Worm (Caenorhabditis elegans): ENCODE measurements around the gene C07H6.9.

C07H6.9 gene

ce11 chrIII:7533012-7533411 is 33.7 kb upstream of the C07H6.9 start:
- TF ChIP-seq ceh-9 (tag; optimal IDR thresholded peaks at IDR 0.05) (no peak), gmeb-2 (tag; optimal IDR thresholded peaks at IDR 0.05) (no peak), ets-4 (tag; optimal IDR thresholded peaks at IDR 0.05) (no peak)

ce11 chrIII:7531385-7531784 is 32.1 kb upstream of the C07H6.9 start:
- TF ChIP-seq ceh-30 (tag; optimal IDR thresholded peaks at IDR 0.05) (no peak), ceh-19 (GFP tag; optimal IDR thresholded peaks at IDR 0.05) (no peak), ceh-2 (tag; optimal IDR thresholded peaks at IDR 0.05) (no peak), dmd-4 (tag; optimal IDR thresholded peaks at IDR 0.05; ENCODE audit: borderline replicate concordance) (no peak), unc-55 (GFP tag; optimal IDR thresholded peaks at IDR 0.05) (peak; percentile 80), K09A11.1 (tag; optimal IDR thresholded peaks at IDR 0.05; ENCODE audit: insufficient read depth) (no peak)

- TF ChIP-seq madf-2 (tag; optimal IDR thresholded peaks at IDR 0.05) (no peak), unc-3 (GFP tag; conservative IDR thresholded peaks at IDR 0.05) (no peak), unc-3 (tag; optimal IDR thresholded peaks at IDR 0.05) (no peak), C08G9.2 (tag; optimal IDR thresholded peaks at IDR 0.05) (no peak), tbx-2 (tag; optimal IDR thresholded peaks at IDR 0.05) (no peak), tbx-7 (tag; optimal IDR thresholded peaks at IDR 0.05) (no peak), fkh-6 (tag; optimal IDR thresholded peaks at IDR 0.05) (no peak), ztf-16 (tag; optimal IDR thresholded peaks at IDR 0.05) (no peak), pax-1 (tag; optimal IDR thresholded peaks at IDR 0.05) (no peak), ceh-34 (tag; optimal IDR thresholded peaks at IDR 0.05) (no peak)
Measured at ce11 chrIII:7530830-7531229, 31.6 kb upstream of the C07H6.9 start.

ce11 chrIII:7530108-7530507 is 30.8 kb upstream of the C07H6.9 start:
- TF ChIP-seq unc-3 (GFP tag; conservative IDR thresholded peaks at IDR 0.05) (no peak), unc-3 (tag; optimal IDR thresholded peaks at IDR 0.05) (no peak), pqm-1 (tag; optimal IDR thresholded peaks at IDR 0.05) (no peak), unc-55 (GFP tag; optimal IDR thresholded peaks at IDR 0.05) (peak; percentile 51)

- TF ChIP-seq unc-55 (GFP tag; optimal IDR thresholded peaks at IDR 0.05) (peak; percentile 51), nfya-1 (tag; optimal IDR thresholded peaks at IDR 0.05) (peak; percentile 47), ref-2 (tag; optimal IDR thresholded peaks at IDR 0.05) (no peak)
Measured at ce11 chrIII:7526974-7527466, 27.7 kb upstream of the C07H6.9 start.

- TF ChIP-seq elt-2 (tag; optimal IDR thresholded peaks at IDR 0.05) (no peak), pax-1 (tag; optimal IDR thresholded peaks at IDR 0.05) (no peak), nhr-11 (tag; optimal IDR thresholded peaks at IDR 0.05) (no peak), ceh-31 (tag; optimal IDR thresholded peaks at IDR 0.05) (no peak), hlh-13 (GFP tag; optimal IDR thresholded peaks at IDR 0.05) (no peak), F13H6.1 (tag; optimal IDR thresholded peaks at IDR 0.05) (no peak)
Measured at ce11 chrIII:7524830-7525344, 25.6 kb upstream of the C07H6.9 start.

ce11 chrIII:7521163-7521562 is 21.9 kb upstream of the C07H6.9 start, which contains the start of gene lig-4:
Gene lig-4, plus strand, starts transcription at chrIII:7521463.
- TF ChIP-seq ceh-31 (tag; optimal IDR thresholded peaks at IDR 0.05) (no peak), ttx-3 (tag; optimal IDR thresholded peaks at IDR 0.05) (no peak), ref-2 (tag; optimal IDR thresholded peaks at IDR 0.05) (no peak)

ce11 chrIII:7520672-7521071 is 21.4 kb upstream of the C07H6.9 start, which contains the start of the genes cux-7 and C07H6.2:
Gene cux-7, minus strand, starts transcription at chrIII:7520845.
Gene C07H6.2, plus strand, starts transcription at chrIII:7521009.
- TF ChIP-seq npax-4 (tag; optimal IDR thresholded peaks at IDR 0.05), result no peak
- TF ChIP-seq fax-1 (tag; optimal IDR thresholded peaks at IDR 0.05), result peak; percentile 89
- peak; percentile 57 for TF ChIP-seq nfya-1 (tag; optimal IDR thresholded peaks at IDR 0.05)
- peak; percentile 3 for TF ChIP-seq gmeb-2 (tag; optimal IDR thresholded peaks at IDR 0.05)
- TF ChIP-seq pha-4 (tag; optimal IDR thresholded peaks at IDR 0.05), result no peak
- TF ChIP-seq ahr-1 (tag; optimal IDR thresholded peaks at IDR 0.05), result peak; percentile 90
- peak; percentile 11 for TF ChIP-seq madf-2 (tag; optimal IDR thresholded peaks at IDR 0.05)
- TF ChIP-seq ceh-24 (tag; optimal IDR thresholded peaks at IDR 0.05), result no peak
- TF ChIP-seq tbx-7 (tag; optimal IDR thresholded peaks at IDR 0.05), result peak; percentile 100
- TF ChIP-seq ceh-22 (tag; optimal IDR thresholded peaks at IDR 0.05), result no peak
- no peak for TF ChIP-seq ceh-30 (tag; optimal IDR thresholded peaks at IDR 0.05)
- TF ChIP-seq pag-3 (tag; optimal IDR thresholded peaks at IDR 0.05; ENCODE audit: borderline replicate concordance), result peak; percentile 26
- no peak for TF ChIP-seq pat-9 (tag; optimal IDR thresholded peaks at IDR 0.05)
- no peak for TF ChIP-seq ttx-3 (tag; optimal IDR thresholded peaks at IDR 0.05)
- no peak for TF ChIP-seq sox-2 (GFP tag; IDR thresholded peaks at IDR 0.05)
- TF ChIP-seq pros-1 (tag; optimal IDR thresholded peaks at IDR 0.05), result no peak
- peak; percentile 56; the same call in 1 of the 2 replicates for TF ChIP-seq unc-3 (GFP tag; conservative IDR thresholded peaks at IDR 0.05)
- peak; percentile 74 for TF ChIP-seq unc-3 (tag; optimal IDR thresholded peaks at IDR 0.05)
- peak; percentile 87 for TF ChIP-seq fkh-6 (tag; optimal IDR thresholded peaks at IDR 0.05)

Data from whole organism, late embryonic.